Worm (Caenorhabditis elegans) whole organism, L4 larva: ENCODE measurements around the gene fbxc-17.

Experiments used
- T20F7.1 ChIP-seq: fragments of 200-800 bp; sonication (Bioruptor generic); optimal IDR thresholded peaks from 2 replicates; lab custom pipeline; 2018; ENCODE audit warnings: mild to moderate bottlenecking, missing genetic modification characterization, missing compliant biosample characterization
- dve-1 ChIP-seq: sonication (generic microtip); optimal IDR thresholded peaks from 2 replicates; lab custom pipeline; 2017; ENCODE audit warnings: antibody characterized with exemption, mild to moderate bottlenecking, missing genetic modification characterization, missing compliant biosample characterization; ENCODE audit not compliant: insufficient read depth
- snpc-4 ChIP-seq: fragments of 150-350 bp; optimal IDR thresholded peaks from 2 replicates; lab custom pipeline; 2014; ENCODE audit warnings: missing biosample characterization, missing genetic modification characterization

DNA sequence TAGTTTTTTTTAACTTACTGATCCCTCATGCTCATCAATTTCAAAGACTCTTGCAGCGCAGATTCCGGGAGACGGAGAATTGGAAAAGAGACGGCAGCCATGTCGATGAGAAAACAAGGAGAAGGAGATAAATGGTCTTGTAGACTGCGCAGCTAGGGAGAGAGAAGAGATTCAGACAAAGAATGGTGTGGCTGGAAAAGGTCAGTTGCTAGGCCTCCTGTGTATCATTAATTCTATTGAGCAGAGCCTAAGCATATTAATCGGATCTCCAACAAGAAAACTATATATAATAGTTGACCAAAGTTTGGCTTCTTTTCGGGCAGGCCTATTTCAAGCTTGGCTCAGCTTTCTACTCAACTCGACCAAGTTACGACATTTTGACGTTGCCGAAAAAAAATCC is 20.5 kb upstream of the fbxc-17 start, which contains the start of gene fbxb-29:
- TF ChIP-seq T20F7.1 (GFP tag; lab: Kevin White, UChicago) (no peak), dve-1 (tag; lab: Kevin White, UChicago) (no peak), snpc-4 (tag; lab: Kevin White, UChicago) (no peak)
